Fruit fly (Drosophila melanogaster) Kc167 (cell line): Measurements from ENCODE around the gene CG1622.

ENCODE experiments used
- h ChIP-seq: fragments of >200 bp; optimal IDR thresholded peaks from 3 replicates; lab custom pipeline; 2018; ENCODE audit warnings: missing external identifiers
- psq ChIP-seq: fragments of >200 bp; optimal IDR thresholded peaks from 2 replicates; lab custom pipeline; 2017; ENCODE audit warnings: missing external identifiers
- ttk ChIP-seq: sonication (Bioruptor generic); optimal IDR thresholded peaks from 2 replicates; lab custom pipeline; 2017; ENCODE audit warnings: missing external identifiers

DNA sequence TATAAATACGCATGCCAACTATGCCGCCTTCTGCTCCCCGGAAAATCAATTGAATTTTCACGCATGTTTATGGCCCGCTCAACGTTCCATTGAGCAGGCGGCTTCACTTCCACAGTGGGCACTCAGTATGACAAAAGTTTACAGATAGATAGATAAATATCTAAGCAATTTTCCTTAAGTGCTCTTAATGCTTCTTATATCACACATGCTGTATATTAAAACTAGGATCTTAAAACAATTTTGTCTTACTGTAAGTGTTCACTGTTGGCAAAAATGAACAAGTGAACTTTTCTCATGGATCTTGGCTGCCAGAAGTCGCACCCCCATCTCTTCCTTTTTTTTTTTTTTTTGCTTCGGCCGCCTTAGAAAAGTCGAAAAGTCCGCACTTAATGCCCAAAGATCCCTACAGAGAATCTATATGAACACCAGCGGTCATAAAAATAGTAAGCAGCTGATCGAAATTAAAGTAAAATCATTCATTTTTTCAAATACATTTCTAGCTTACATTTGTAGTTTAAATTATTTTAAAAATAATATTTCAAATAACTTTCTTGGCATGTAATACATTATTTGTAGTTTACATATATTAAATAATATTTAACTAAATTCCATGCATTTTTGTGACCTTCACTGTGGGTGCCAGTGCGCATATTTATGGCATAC lies 43.7 kb upstream of the CG1622 start:
- TF ChIP-seq psq (lab: Kevin White, UChicago), result no peak
- no peak for TF ChIP-seq ttk (lab: Kevin White, UChicago)
- no peak for TF ChIP-seq h
